Fruit fly (Drosophila melanogaster) whole organism, embryonic: ENCODE data around the gene DopEcR.
A peak's percentile ranks its signal among the peaks of the same experiment; 100 is the strongest.

ENCODE experiments used
- ATbp ChIP-seq: fragments of 200-800 bp; sonication (Bioruptor generic); optimal IDR thresholded peaks from 2 replicates; lab custom pipeline; 2017; ENCODE audit warnings: missing biosample characterization, mild to moderate bottlenecking, missing genetic modification characterization, missing genetic modification reagents
- CG11695 ChIP-seq: fragments of 200-800 bp; sonication (Bioruptor generic); IDR thresholded peaks from 3 replicates; pipeline ENCODE4 v1.3.6; 2022; ENCODE audit warnings: missing biosample characterization, missing genetic modification characterization
- CG11696 ChIP-seq: fragments of 200-800 bp; sonication (Bioruptor generic); IDR thresholded peaks from 2 replicates; pipeline ENCODE4 v1.3.6; 2022; ENCODE audit warnings: missing biosample characterization, missing genetic modification characterization
- CG12104 ChIP-seq: fragments of 200-800 bp; sonication (Bioruptor generic); optimal IDR thresholded peaks from 3 replicates; lab custom pipeline; 2016; ENCODE audit warnings: missing biosample characterization, missing genetic modification characterization
- CG1233 ChIP-seq: fragments of 200-800 bp; sonication (Bioruptor generic); optimal IDR thresholded peaks from 4 replicates; lab custom pipeline; 2018; ENCODE audit warnings: missing biosample characterization, mild to moderate bottlenecking, missing genetic modification characterization
- CG13296 ChIP-seq: fragments of 200-800 bp; sonication (Bioruptor generic); optimal IDR thresholded peaks from 3 replicates; lab custom pipeline; 2018; ENCODE audit warnings: missing biosample characterization, mild to moderate bottlenecking, missing genetic modification characterization
- CG14014 ChIP-seq: fragments of 200-800 bp; sonication (Bioruptor generic); IDR thresholded peaks from 2 replicates; pipeline ENCODE4 v1.3.6; 2022; ENCODE audit warnings: missing biosample characterization, missing genetic modification characterization
- CG16813 ChIP-seq: fragments of 200-800 bp; sonication (Bioruptor generic); IDR thresholded peaks from 3 replicates; pipeline ENCODE4 v1.3.6; 2022; ENCODE audit warnings: missing biosample characterization, missing genetic modification characterization; ENCODE audit not compliant: partially characterized antibody
- CG17802 ChIP-seq: fragments of 200-800 bp; sonication (Bioruptor generic); optimal IDR thresholded peaks from 2 replicates; lab custom pipeline; 2018; ENCODE audit warnings: missing biosample characterization, mild to moderate bottlenecking, missing genetic modification characterization, moderate library complexity
- CG2120 ChIP-seq: fragments of 200-800 bp; sonication (Bioruptor generic); optimal IDR thresholded peaks from 3 replicates; lab custom pipeline; 2016; ENCODE audit warnings: missing biosample characterization, missing genetic modification characterization
- CG31224 ChIP-seq: fragments of 200-800 bp; sonication (Bioruptor generic); IDR thresholded peaks from 2 replicates; pipeline ENCODE4 v1.3.6; 2022; ENCODE audit warnings: missing biosample characterization, missing genetic modification characterization
- CG34422 ChIP-seq: fragments of 200-800 bp; sonication (Bioruptor generic); IDR thresholded peaks from 3 replicates; pipeline ENCODE4 v1.3.6; 2022; ENCODE audit warnings: missing biosample characterization, missing genetic modification characterization
- CG4328 ChIP-seq: fragments of 200-800 bp; sonication (Bioruptor generic); optimal IDR thresholded peaks from 3 replicates; lab custom pipeline; 2017; ENCODE audit warnings: missing biosample characterization, missing genetic modification reagents, missing genetic modification characterization
- CG7987 ChIP-seq: fragments of 200-800 bp; sonication (Bioruptor generic); optimal IDR thresholded peaks from 2 replicates; lab custom pipeline; 2018; ENCODE audit warnings: missing biosample characterization, mild to moderate bottlenecking, missing genetic modification characterization, moderate library complexity
- CG8388 ChIP-seq: fragments of 200-800 bp; sonication (Bioruptor generic); optimal IDR thresholded peaks from 2 replicates; lab custom pipeline; 2019; ENCODE audit warnings: missing biosample characterization, mild to moderate bottlenecking, missing genetic modification characterization, moderate library complexity
- CHES-1-like ChIP-seq: fragments of 200-800 bp; sonication (Bioruptor generic); optimal IDR thresholded peaks from 2 replicates; lab custom pipeline; 2016; ENCODE audit warnings: missing biosample characterization, missing genetic modification characterization
- CTCF ChIP-seq: fragments of 200-800 bp; sonication (Bioruptor generic); optimal IDR thresholded peaks from 2 replicates; lab custom pipeline; 2017; ENCODE audit warnings: missing biosample characterization, mild to moderate bottlenecking, missing genetic modification characterization, moderate library complexity
- Deaf1 ChIP-seq: fragments of 200-800 bp; optimal IDR thresholded peaks from 3 replicates; lab custom pipeline; 2019; ENCODE audit warnings: missing biosample characterization, mild to moderate bottlenecking, missing genetic modification characterization, moderate library complexity
- Doc2 ChIP-seq: fragments of 200-800 bp; sonication (Bioruptor generic); IDR thresholded peaks from 2 replicates; pipeline ENCODE4 v1.3.6; 2022; ENCODE audit warnings: missing biosample characterization, missing genetic modification characterization
- Doc3 ChIP-seq: fragments of 200-800 bp; sonication (Bioruptor generic); IDR thresholded peaks from 3 replicates; pipeline ENCODE4 v1.3.6; 2022; ENCODE audit warnings: missing biosample characterization, missing genetic modification characterization; ENCODE audit not compliant: partially characterized antibody
- E2f1 ChIP-seq: fragments of 200-800 bp; sonication (Bioruptor generic); IDR thresholded peaks from 2 replicates; pipeline ENCODE4 v1.3.6; 2022; ENCODE audit warnings: missing biosample characterization, missing genetic modification characterization
- ERR ChIP-seq: fragments of 200-800 bp; sonication (Bioruptor generic); optimal IDR thresholded peaks from 2 replicates; lab custom pipeline; 2016; ENCODE audit warnings: missing biosample characterization, missing genetic modification characterization
- Eip74EF ChIP-seq, 2 experiments: fragments of 200-800 bp in 1 of 2; fragments of >200 bp in 1 of 2; sonication (Bioruptor generic) in 1 of 2; optimal IDR thresholded peaks; 2 replicates each; lab custom pipeline; 2017 to 2019; ENCODE audit warnings: missing biosample characterization in 2 of 2, missing genetic modification characterization in 2 of 2, mild to moderate bottlenecking in 1 of 2, moderate library complexity in 1 of 2
- Fer1 ChIP-seq: fragments of 200-800 bp; sonication (Bioruptor generic); optimal IDR thresholded peaks from 2 replicates; lab custom pipeline; 2017; ENCODE audit warnings: missing biosample characterization, mild to moderate bottlenecking, missing genetic modification characterization
- HLHmδ ChIP-seq: fragments of 200-800 bp; sonication (Bioruptor generic); optimal IDR thresholded peaks from 2 replicates; lab custom pipeline; 2018; ENCODE audit warnings: missing biosample characterization, mild to moderate bottlenecking, missing genetic modification characterization, moderate library complexity
- HmgD ChIP-seq: fragments of 200-800 bp; sonication (Bioruptor generic); optimal IDR thresholded peaks from 3 replicates; lab custom pipeline; 2016; ENCODE audit warnings: missing biosample characterization, missing genetic modification characterization
- Med ChIP-seq: fragments of 200-800 bp; sonication (Bioruptor generic); peaks from one replicate; lab custom pipeline; 2016; ENCODE audit warnings: missing biosample characterization, missing genetic modification characterization, mild to moderate bottlenecking, inconsistent platforms, moderate library complexity
- Oaz ChIP-seq: fragments of 200-800 bp; sonication (Bioruptor generic); IDR thresholded peaks from 2 replicates; pipeline ENCODE4 v1.3.6; 2022; ENCODE audit warnings: missing biosample characterization, missing genetic modification characterization
- Scr ChIP-seq: fragments of 200-800 bp; sonication (Bioruptor generic); IDR thresholded peaks from 2 replicates; pipeline ENCODE4 v1.3.6; 2022; ENCODE audit warnings: missing biosample characterization, missing genetic modification characterization; ENCODE audit not compliant: partially characterized antibody
- Side ChIP-seq: fragments of 200-800 bp; sonication (Bioruptor generic); optimal IDR thresholded peaks from 2 replicates; lab custom pipeline; 2016; ENCODE audit warnings: missing biosample characterization, missing genetic modification characterization
- Taf1 ChIP-seq: fragments of 200-800 bp; sonication (Bioruptor generic); IDR thresholded peaks from 2 replicates; pipeline ENCODE4 v1.3.6; 2022; ENCODE audit warnings: missing biosample characterization, missing genetic modification characterization
- ac ChIP-seq: fragments of 200-800 bp; sonication (Bioruptor generic); optimal IDR thresholded peaks from 3 replicates; lab custom pipeline; 2017; ENCODE audit warnings: missing biosample characterization, mild to moderate bottlenecking, missing genetic modification characterization
- chm ChIP-seq: fragments of 200-800 bp; sonication (Bioruptor generic); IDR thresholded peaks from 2 replicates; pipeline ENCODE4 v1.3.6; 2022; ENCODE audit warnings: missing biosample characterization, missing genetic modification characterization
- crol ChIP-seq: fragments of 200-800 bp; sonication (Bioruptor generic); IDR thresholded peaks from 2 replicates; pipeline ENCODE4 v1.3.6; 2022; ENCODE audit warnings: missing biosample characterization, missing genetic modification characterization
- cwo ChIP-seq: fragments of 200-800 bp; sonication (Bioruptor generic); optimal IDR thresholded peaks from 3 replicates; lab custom pipeline; 2017; ENCODE audit warnings: missing biosample characterization, missing genetic modification characterization, mild to moderate bottlenecking, moderate library complexity, missing genetic modification reagents
- dan ChIP-seq: fragments of 200-800 bp; sonication (Bioruptor generic); IDR thresholded peaks from 2 replicates; pipeline ENCODE4 v1.3.6; 2022; ENCODE audit warnings: missing biosample characterization, missing genetic modification characterization
- danr ChIP-seq: fragments of 200-800 bp; sonication (Bioruptor generic); IDR thresholded peaks from 2 replicates; pipeline ENCODE4 v1.3.6; 2022; ENCODE audit warnings: missing biosample characterization, missing genetic modification characterization
- disco-r ChIP-seq: fragments of 200-800 bp; sonication (Bioruptor generic); optimal IDR thresholded peaks from 2 replicates; lab custom pipeline; 2016; ENCODE audit warnings: missing biosample characterization, missing genetic modification characterization
- dysf ChIP-seq: fragments of 200-800 bp; sonication (Bioruptor generic); IDR thresholded peaks from 3 replicates; pipeline ENCODE4 v1.3.6; 2022; ENCODE audit warnings: missing biosample characterization, missing genetic modification characterization
- exex ChIP-seq: fragments of 200-800 bp; sonication (Bioruptor generic); optimal IDR thresholded peaks from 4 replicates; lab custom pipeline; 2018; ENCODE audit warnings: missing biosample characterization, mild to moderate bottlenecking, missing genetic modification characterization, moderate library complexity
- fd102C ChIP-seq: fragments of 200-800 bp; sonication (Bioruptor generic); optimal IDR thresholded peaks from 2 replicates; lab custom pipeline; 2018; ENCODE audit warnings: missing biosample characterization, mild to moderate bottlenecking, missing genetic modification characterization, moderate library complexity
- ham ChIP-seq: fragments of 200-800 bp; sonication (Bioruptor generic); IDR thresholded peaks from 2 replicates; pipeline ENCODE4 v1.3.6; 2022; ENCODE audit warnings: missing biosample characterization, missing genetic modification characterization
- hb ChIP-seq: fragments of 200-800 bp; sonication (Bioruptor generic); IDR thresholded peaks from 3 replicates; pipeline ENCODE4 v1.3.6; 2022; ENCODE audit warnings: missing biosample characterization, missing genetic modification characterization; ENCODE audit not compliant: partially characterized antibody
- lab ChIP-seq: fragments of 200-800 bp; sonication (Bioruptor generic); optimal IDR thresholded peaks from 3 replicates; lab custom pipeline; 2017; ENCODE audit warnings: missing biosample characterization, missing genetic modification characterization, mild to moderate bottlenecking, moderate library complexity, missing genetic modification reagents
- pnt ChIP-seq: fragments of 200-800 bp; sonication (Bioruptor generic); optimal IDR thresholded peaks from 3 replicates; lab custom pipeline; 2016; ENCODE audit warnings: missing biosample characterization, missing genetic modification characterization
- pros ChIP-seq: fragments of 200-800 bp; sonication (Bioruptor generic); optimal IDR thresholded peaks from 3 replicates; lab custom pipeline; 2019; ENCODE audit warnings: missing biosample characterization, mild to moderate bottlenecking, missing genetic modification characterization, moderate library complexity
- pum ChIP-seq: fragments of 200-800 bp; sonication (Bioruptor generic); optimal IDR thresholded peaks from 2 replicates; lab custom pipeline; 2016; ENCODE audit warnings: missing biosample characterization, missing genetic modification characterization
- scrt ChIP-seq: fragments of 200-800 bp; sonication (Bioruptor generic); optimal IDR thresholded peaks from 2 replicates; lab custom pipeline; 2018; ENCODE audit warnings: missing biosample characterization, mild to moderate bottlenecking, missing genetic modification characterization, moderate library complexity
- sens ChIP-seq: fragments of 200-800 bp; sonication (Bioruptor generic); peaks from one replicate; lab custom pipeline; 2016; ENCODE audit warnings: missing biosample characterization, missing genetic modification characterization
- so ChIP-seq: fragments of 200-800 bp; sonication (Bioruptor generic); IDR thresholded peaks from 3 replicates; pipeline ENCODE4 v1.3.6; 2022; ENCODE audit warnings: missing biosample characterization, missing genetic modification characterization
- sug ChIP-seq: fragments of 200-800 bp; optimal IDR thresholded peaks from 2 replicates; lab custom pipeline; 2019; ENCODE audit warnings: missing biosample characterization, mild to moderate bottlenecking, missing genetic modification characterization, moderate library complexity
- unpg ChIP-seq: fragments of 200-800 bp; sonication (Bioruptor generic); optimal IDR thresholded peaks from 3 replicates; lab custom pipeline; 2018; ENCODE audit warnings: missing biosample characterization, mild to moderate bottlenecking, missing genetic modification characterization, moderate library complexity

The DopEcR gene

DNA sequence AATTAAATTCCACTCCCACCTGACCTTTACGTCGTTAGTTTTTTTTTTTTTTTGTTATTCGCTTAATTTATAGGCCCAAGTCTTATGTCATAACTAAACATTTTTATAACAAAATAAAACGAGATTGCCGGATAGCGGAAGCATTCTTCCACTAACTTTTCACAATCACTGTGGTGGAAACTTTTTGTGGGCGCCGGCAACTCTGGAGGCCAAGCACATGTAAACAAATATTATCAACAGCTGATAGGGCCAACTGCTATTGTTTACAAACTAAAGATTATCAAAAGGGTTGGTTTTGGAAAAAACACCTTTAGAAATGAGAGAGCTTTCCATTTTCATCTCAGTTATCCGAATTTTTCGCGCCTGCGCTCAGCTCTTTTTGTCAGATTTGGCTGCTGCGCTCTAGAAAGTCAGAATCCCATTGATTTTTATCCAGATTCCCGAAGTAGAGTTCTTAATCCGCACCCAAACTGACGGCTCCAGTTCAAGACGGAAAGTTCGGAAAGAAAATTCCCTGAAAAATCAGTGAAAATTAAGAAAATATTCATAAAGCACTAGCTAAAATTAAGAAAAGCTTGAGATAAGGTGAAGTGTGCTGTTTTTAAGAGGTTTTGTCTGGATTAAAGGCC, 48.8 kb upstream of the DopEcR start, which contains the start of gene nAChRbeta1 (continued):
- peak; percentile 61 for TF ChIP-seq Deaf1 (tag; lab: Kevin White, UChicago)
- no peak for TF ChIP-seq CG13296 (GFP tag; lab: Kevin White, UChicago)
- no peak for TF ChIP-seq CG14014 (GFP tag; lab: Robert Waterston, UW)
- TF ChIP-seq CG8388 (GFP tag; lab: Kevin White, UChicago): peak; percentile 66
- TF ChIP-seq crol: no peak
- TF ChIP-seq CG16813 (GFP tag; lab: Robert Waterston, UW): no peak
- TF ChIP-seq CG2120 (GFP tag; lab: Kevin White, UChicago): peak; percentile 14
- no peak for TF ChIP-seq chm
- no peak for TF ChIP-seq Doc2 (GFP tag; lab: Robert Waterston, UW)
- no peak for TF ChIP-seq dan (GFP tag; lab: Robert Waterston, UW)
- peak; percentile 76; the same call in 1 of the 3 replicates for TF ChIP-seq CG34422 (GFP tag; lab: Robert Waterston, UW)
- peak; percentile 24 for TF ChIP-seq Fer1
- no peak for TF ChIP-seq CHES-1-like (GFP tag; lab: Kevin White, UChicago)
- no peak for TF ChIP-seq so
- TF ChIP-seq Doc3 (GFP tag; lab: Robert Waterston, UW): no peak
- no peak for TF ChIP-seq CG17802 (tag; lab: Kevin White, UChicago)
- no peak for TF ChIP-seq E2f1 (GFP tag; lab: Robert Waterston, UW)
- TF ChIP-seq scrt (GFP tag; lab: Kevin White, UChicago): peak; percentile 83
- peak; percentile 4 for TF ChIP-seq lab (GFP tag; lab: Kevin White, UChicago)
- no peak for TF ChIP-seq exex (tag; lab: Kevin White, UChicago)
- TF ChIP-seq Med: peak; percentile 46
- TF ChIP-seq disco-r (GFP tag; lab: Kevin White, UChicago): no peak
- TF ChIP-seq pros: no peak
- TF ChIP-seq sens (GFP tag; lab: Kevin White, UChicago): no peak
- TF ChIP-seq Eip74EF (GFP tag; optimal IDR thresholded peaks at IDR 0.05; lab: Kevin White, UChicago): no peak
- no peak for TF ChIP-seq danr (GFP tag; lab: Robert Waterston, UW)

DNA sequence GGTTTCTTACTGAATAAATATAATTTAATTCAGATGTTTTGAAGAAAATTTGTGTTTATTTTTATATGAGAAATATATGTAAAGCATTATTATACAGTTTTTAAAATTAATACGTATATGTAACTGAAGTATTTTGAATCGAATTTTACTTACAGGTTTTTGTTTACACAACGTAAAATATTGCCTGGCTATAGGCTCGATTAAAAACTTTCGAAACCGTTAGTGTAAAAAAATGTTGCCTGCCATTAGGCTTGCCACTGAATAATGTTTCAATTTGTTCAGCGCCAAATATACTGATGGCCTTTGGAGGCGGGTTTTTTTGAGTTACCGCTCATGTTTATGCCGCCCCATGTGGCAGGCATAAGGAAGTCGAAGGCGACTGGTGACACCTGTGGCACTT, 46.4 kb upstream of the DopEcR start:
- TF ChIP-seq unpg (GFP tag; lab: Kevin White, UChicago) (no peak), CG4328 (GFP tag; lab: Kevin White, UChicago) (no peak), CG1233 (GFP tag; lab: Kevin White, UChicago) (no peak), CG11695 (GFP tag; lab: Robert Waterston, UW) (no peak), HLHmδ (GFP tag; lab: Kevin White, UChicago) (no peak), fd102C (GFP tag; lab: Kevin White, UChicago) (no peak), Side (GFP tag; lab: Kevin White, UChicago) (no peak), Taf1 (no peak), ham (GFP tag; lab: Robert Waterston, UW) (no peak), ATbp (no peak), pum (no peak), CG7987 (GFP tag; lab: Kevin White, UChicago) (no peak), dysf (GFP tag; lab: Robert Waterston, UW) (no peak), ERR (no peak), sug (tag; lab: Kevin White, UChicago) (no peak), pnt (GFP tag; lab: Kevin White, UChicago) (no peak), cwo (GFP tag; lab: Kevin White, UChicago) (no peak), CG31224 (GFP tag; lab: Robert Waterston, UW) (no peak), Oaz (no peak), CG12104 (GFP tag; lab: Kevin White, UChicago) (no peak), HmgD (GFP tag; lab: Kevin White, UChicago) (no peak), CTCF (GFP tag; lab: Kevin White, UChicago) (peak; percentile 55), ac (no peak), hb (GFP tag; lab: Robert Waterston, UW) (no peak), CG11696 (GFP tag; lab: Robert Waterston, UW) (no peak), Scr (GFP tag; lab: Robert Waterston, UW) (no peak)
